Worm (Caenorhabditis elegans) whole organism, young adult: ENCODE results near the gene jmjd-3.3.

Experiments used
- C17E4.6 ChIP-seq: fragments of 200-800 bp; sonication (Bioruptor generic); IDR thresholded peaks from 2 replicates; pipeline ENCODE4 v1.3.6; 2022; ENCODE audit warnings: missing genetic modification reagents, missing genetic modification characterization, missing compliant biosample characterization
- D2030.7 ChIP-seq: fragments of 200-800 bp; sonication (Bioruptor generic); IDR thresholded peaks from 2 replicates; pipeline ENCODE4 v1.3.6; 2022; ENCODE audit warnings: missing genetic modification reagents, missing genetic modification characterization, missing compliant biosample characterization
- F22D6.2 ChIP-seq: sonication (generic microtip); optimal IDR thresholded peaks from 2 replicates; lab custom pipeline; 2016; ENCODE audit warnings: mild to moderate bottlenecking, missing genetic modification characterization, missing compliant biosample characterization
- F37B4.10 ChIP-seq: fragments of 200-800 bp; sonication (Bioruptor generic); IDR thresholded peaks from 2 replicates; pipeline ENCODE4 v1.3.6; 2022; ENCODE audit warnings: missing genetic modification characterization, missing compliant biosample characterization
- K12H6.12 ChIP-seq: fragments of 200-800 bp; sonication (Bioruptor generic); optimal IDR thresholded peaks from 2 replicates; lab custom pipeline; 2018; ENCODE audit warnings: mild to moderate bottlenecking, missing genetic modification characterization, missing compliant biosample characterization
- T26A5.8 ChIP-seq: sonication (generic microtip); optimal IDR thresholded peaks from 2 replicates; lab custom pipeline; 2016; ENCODE audit warnings: missing genetic modification characterization, missing compliant biosample characterization
- Y53F4B.3 ChIP-seq: fragments of 200-800 bp; sonication (Bioruptor generic); IDR thresholded peaks from 2 replicates; pipeline ENCODE4 v1.3.6; 2022; ENCODE audit warnings: missing genetic modification reagents, missing genetic modification characterization, missing compliant biosample characterization
- Y56A3A.18 ChIP-seq: fragments of 200-800 bp; sonication (Bioruptor generic); IDR thresholded peaks from 2 replicates; pipeline ENCODE4 v1.3.6; 2022; ENCODE audit warnings: missing genetic modification reagents, missing genetic modification characterization, missing compliant biosample characterization
- ZK185.1 ChIP-seq: sonication (generic microtip); optimal IDR thresholded peaks from 2 replicates; lab custom pipeline; 2016; ENCODE audit warnings: mild to moderate bottlenecking, missing genetic modification characterization, missing compliant biosample characterization; ENCODE audit not compliant: poor library complexity, severe bottlenecking
- ama-1 ChIP-seq, 3 experiments: fragments of 150-350 bp in 1 of 3; sonication (generic microtip) in 2 of 3; optimal IDR thresholded peaks; 2 replicates each; lab custom pipeline; 2014 to 2018; ENCODE audit warnings: missing biosample characterization in 2 of 3, missing genetic modification characterization in 2 of 3, missing genetic modification reagents in 2 of 3
- ceh-27 ChIP-seq: fragments of 200-800 bp; sonication (Bioruptor generic); optimal IDR thresholded peaks from 2 replicates; lab custom pipeline; 2018; ENCODE audit warnings: mild to moderate bottlenecking, missing genetic modification characterization, moderate library complexity, missing compliant biosample characterization
- ceh-79 ChIP-seq: sonication (generic microtip); optimal IDR thresholded peaks from 2 replicates; lab custom pipeline; 2017; ENCODE audit warnings: mild to moderate bottlenecking, missing genetic modification characterization, missing compliant biosample characterization
- die-1 ChIP-seq: sonication (generic microtip); optimal IDR thresholded peaks from 2 replicates; lab custom pipeline; 2016; ENCODE audit warnings: missing genotype, mild to moderate bottlenecking, missing genetic modification characterization, missing compliant biosample characterization
- dox-1 ChIP-seq: fragments of 200-800 bp; sonication (Bioruptor generic); IDR thresholded peaks from 2 replicates; pipeline ENCODE4 v1.3.6; 2022; ENCODE audit warnings: missing genetic modification reagents, missing genetic modification characterization, missing compliant biosample characterization
- dpl-1 ChIP-seq: fragments of 150-350 bp; optimal IDR thresholded peaks from 2 replicates; lab custom pipeline; 2014; ENCODE audit warnings: missing biosample characterization, missing genetic modification reagents, missing genetic modification characterization
- egl-44 ChIP-seq: fragments of 200-800 bp; sonication (Bioruptor generic); IDR thresholded peaks from 2 replicates; pipeline ENCODE4 v1.3.6; 2022; ENCODE audit warnings: missing genetic modification reagents, missing genetic modification characterization, missing compliant biosample characterization
- ets-4 ChIP-seq: fragments of 200-800 bp; sonication (Bioruptor generic); optimal IDR thresholded peaks from 2 replicates; lab custom pipeline; 2018; ENCODE audit warnings: mild to moderate bottlenecking, missing genetic modification characterization, missing compliant biosample characterization
- fkh-3 ChIP-seq: sonication (generic microtip); optimal IDR thresholded peaks from 2 replicates; lab custom pipeline; 2016; ENCODE audit warnings: mild to moderate bottlenecking, missing genetic modification characterization, missing compliant biosample characterization
- him-1 ChIP-seq: sonication (generic microtip); optimal IDR thresholded peaks from 2 replicates; lab custom pipeline; 2016; ENCODE audit warnings: missing genotype, missing genetic modification reagents, missing genetic modification characterization, missing compliant biosample characterization
- hlh-26 ChIP-seq: fragments of 200-800 bp; sonication (Bioruptor generic); conservative IDR thresholded peaks from 2 replicates; pipeline ENCODE4 v1.3.6; 2022; ENCODE audit warnings: missing genetic modification reagents, missing genetic modification characterization, missing compliant biosample characterization
- let-607 ChIP-seq, 2 experiments: fragments of 200-800 bp in 1 of 2; sonication (Bioruptor generic) in 1 of 2; sonication (generic microtip) in 1 of 2; optimal IDR thresholded peaks; 2 replicates each; lab custom pipeline; 2016 to 2018; ENCODE audit warnings: mild to moderate bottlenecking in 2 of 2, missing compliant biosample characterization in 2 of 2, missing genetic modification characterization in 2 of 2, moderate library complexity in 2 of 2, missing genotype in 1 of 2
- lin-35 ChIP-seq, 3 experiments: fragments of 150-350 bp in 2 of 3; sonication (generic microtip) in 1 of 3; optimal IDR thresholded peaks; 2 replicates each; lab custom pipeline; 2014 to 2018; ENCODE audit warnings: missing biosample characterization in 3 of 3, missing genetic modification characterization in 3 of 3, missing genetic modification reagents in 3 of 3
- lin-40 ChIP-seq: sonication (generic microtip); optimal IDR thresholded peaks from 2 replicates; lab custom pipeline; 2016; ENCODE audit warnings: missing genetic modification characterization, mild to moderate bottlenecking, missing compliant biosample characterization, missing genotype, missing genetic modification reagents
- madf-10 ChIP-seq: sonication (generic microtip); optimal IDR thresholded peaks from 2 replicates; lab custom pipeline; 2016; ENCODE audit warnings: mild to moderate bottlenecking, missing genetic modification characterization, missing compliant biosample characterization
- madf-8 ChIP-seq: fragments of 200-800 bp; sonication (Bioruptor generic); conservative IDR thresholded peaks from 2 replicates; pipeline ENCODE4 v1.3.6; 2022; ENCODE audit warnings: missing genetic modification reagents, missing genetic modification characterization, missing compliant biosample characterization
- nfya-2 ChIP-seq: fragments of 200-800 bp; sonication (Bioruptor generic); IDR thresholded peaks from 2 replicates; pipeline ENCODE4 v1.3.6; 2022; ENCODE audit warnings: missing genetic modification reagents, missing genetic modification characterization, missing compliant biosample characterization
- nhr-27 ChIP-seq: fragments of 200-800 bp; sonication (Bioruptor generic); optimal IDR thresholded peaks from 2 replicates; lab custom pipeline; 2018; ENCODE audit warnings: mild to moderate bottlenecking, missing genetic modification characterization, moderate library complexity, missing compliant biosample characterization
- pha-4 ChIP-seq: fragments of 150-350 bp; sonication (generic microtip); optimal IDR thresholded peaks from 2 replicates; lab custom pipeline; 2014; ENCODE audit warnings: missing biosample characterization, missing genetic modification reagents, missing genetic modification characterization
- rec-8 ChIP-seq, 2 experiments: sonication (generic microtip); optimal IDR thresholded peaks; 2 replicates each; lab custom pipeline; 2016; ENCODE audit warnings: mild to moderate bottlenecking in 2 of 2, missing genetic modification characterization in 2 of 2, missing genetic modification reagents in 2 of 2, missing genotype in 2 of 2, missing biosample characterization in 1 of 2, missing compliant biosample characterization in 1 of 2, moderate library complexity in 1 of 2
- sdz-38 ChIP-seq: sonication (generic microtip); optimal IDR thresholded peaks from 2 replicates; lab custom pipeline; 2016; ENCODE audit warnings: missing genotype, missing genetic modification characterization, missing compliant biosample characterization
- snpc-1.1 ChIP-seq: sonication (generic microtip); optimal IDR thresholded peaks from 2 replicates; lab custom pipeline; 2017; ENCODE audit warnings: missing genetic modification characterization, mild to moderate bottlenecking, missing compliant biosample characterization, antibody characterized with exemption, moderate library complexity, missing genotype, missing genetic modification reagents; ENCODE audit not compliant: insufficient read depth
- snpc-4 ChIP-seq, 5 experiments: fragments of 150-350 bp in 1 of 5; sonication (generic microtip) in 4 of 5; optimal IDR thresholded peaks; 2 replicates each; lab custom pipeline; 2014 to 2018; ENCODE audit warnings: missing genetic modification characterization in 5 of 5, missing biosample characterization in 3 of 5, antibody characterized with exemption in 2 of 5, mild to moderate bottlenecking in 2 of 5, missing compliant biosample characterization in 2 of 5, missing genotype in 2 of 5, moderate library complexity in 2 of 5, missing genetic modification reagents in 1 of 5
- somi-1 ChIP-seq: fragments of 200-800 bp; sonication (Bioruptor generic); optimal IDR thresholded peaks from 2 replicates; lab custom pipeline; 2018; ENCODE audit warnings: mild to moderate bottlenecking, missing genetic modification characterization, missing compliant biosample characterization
- tbp1 ChIP-seq: fragments of 200-800 bp; sonication (Bioruptor generic); optimal IDR thresholded peaks from 2 replicates; lab custom pipeline; 2018; ENCODE audit warnings: mild to moderate bottlenecking, missing genetic modification characterization, missing compliant biosample characterization
- ztf-18 ChIP-seq: sonication (generic microtip); optimal IDR thresholded peaks from 2 replicates; lab custom pipeline; 2016; ENCODE audit warnings: missing genotype, mild to moderate bottlenecking, missing genetic modification characterization, missing compliant biosample characterization
- ztf-25 ChIP-seq: fragments of 200-800 bp; sonication (Bioruptor generic); IDR thresholded peaks from 2 replicates; pipeline ENCODE4 v1.3.6; 2022; ENCODE audit warnings: missing genetic modification reagents, missing genetic modification characterization, missing compliant biosample characterization
- ztf-26 ChIP-seq: sonication (generic microtip); optimal IDR thresholded peaks from 2 replicates; lab custom pipeline; 2017; ENCODE audit warnings: missing genetic modification characterization, missing compliant biosample characterization
- ztf-28 ChIP-seq: fragments of 200-800 bp; sonication (Bioruptor generic); IDR thresholded peaks from 2 replicates; pipeline ENCODE4 v1.3.6; 2022; ENCODE audit warnings: missing genetic modification reagents, missing genetic modification characterization, missing compliant biosample characterization
- ztf-6 ChIP-seq: fragments of 200-800 bp; sonication (Bioruptor generic); IDR thresholded peaks from 2 replicates; pipeline ENCODE4 v1.3.6; 2022; ENCODE audit warnings: missing genetic modification reagents, missing genetic modification characterization, missing compliant biosample characterization

The jmjd-3.3 gene

ce11 chrX:13419884-13420339 lies 16.3 kb upstream of the jmjd-3.3 start, which contains the start of gene C29F7.3 (continued):
- TF ChIP-seq Y53F4B.3 (GFP tag; lab: Robert Waterston, UW) = no peak
- 0 out of 2 replicates have a peak, but pooled peaks have one; percentile 12 for TF ChIP-seq egl-44 (GFP tag; lab: Robert Waterston, UW)
- TF ChIP-seq K12H6.12 (tag; lab: Kevin White, UChicago) = no peak
- no peak for TF ChIP-seq C17E4.6 (GFP tag; lab: Robert Waterston, UW)
- no peak for TF ChIP-seq T26A5.8 (tag; lab: Kevin White, UChicago)
- peak; percentile 20 for TF ChIP-seq ZK185.1 (tag; lab: Kevin White, UChicago)
- TF ChIP-seq F37B4.10 (GFP tag; lab: Robert Waterston, UW) = no peak
- no peak for TF ChIP-seq ama-1 (optimal IDR thresholded peaks at IDR 0.05; lab: Kevin White, UChicago)
- no peak for TF ChIP-seq ama-1 (GFP tag; optimal IDR thresholded peaks at IDR 0.05; lab: Kevin White, UChicago)
- no peak for TF ChIP-seq ztf-28
- TF ChIP-seq him-1 (tag; lab: Kevin White, UChicago) = no peak
- TF ChIP-seq somi-1 (GFP tag; lab: Kevin White, UChicago) = peak; percentile 16
- TF ChIP-seq Y56A3A.18 (GFP tag; lab: Robert Waterston, UW) = no peak
- TF ChIP-seq tbp1 (GFP tag; lab: Kevin White, UChicago) = peak; percentile 7
- no peak for TF ChIP-seq F22D6.2 (tag; lab: Kevin White, UChicago)
- no peak for TF ChIP-seq hlh-26 (GFP tag; lab: Robert Waterston, UW)
- TF ChIP-seq let-607 (tag; optimal IDR thresholded peaks at IDR 0.05; lab: Kevin White, UChicago) = peak; percentile 84 to 92
- no peak for TF ChIP-seq pha-4 (tag; lab: Kevin White, UChicago)
- no peak for TF ChIP-seq nfya-2
- no peak for TF ChIP-seq madf-8
- TF ChIP-seq snpc-1.1 (tag; lab: Kevin White, UChicago) = no peak
- no peak for TF ChIP-seq ceh-79 (tag; lab: Kevin White, UChicago)
- TF ChIP-seq ztf-25 (GFP tag; lab: Robert Waterston, UW) = no peak
- no peak for TF ChIP-seq nhr-27 (tag; lab: Kevin White, UChicago)
- no peak for TF ChIP-seq die-1 (tag; lab: Kevin White, UChicago)
- TF ChIP-seq ztf-6 (GFP tag; lab: Robert Waterston, UW) = no peak
- no peak for TF ChIP-seq D2030.7 (GFP tag; lab: Robert Waterston, UW)
- no peak for TF ChIP-seq lin-35 (GFP tag; optimal IDR thresholded peaks at IDR 0.05; lab: Kevin White, UChicago)
- peak; percentile 54 for TF ChIP-seq ets-4
- no peak for TF ChIP-seq ztf-26
- TF ChIP-seq madf-10 = peak; percentile 49
- TF ChIP-seq rec-8 (tag; optimal IDR thresholded peaks at IDR 0.05; lab: Kevin White, UChicago) = no peak
- TF ChIP-seq dox-1 (GFP tag; lab: Robert Waterston, UW) = peak; percentile 58; the same call in 1 of the 2 replicates
- TF ChIP-seq snpc-4 (GFP tag; optimal IDR thresholded peaks at IDR 0.05; lab: Kevin White, UChicago) = no peak
- no peak for TF ChIP-seq snpc-4 (tag; optimal IDR thresholded peaks at IDR 0.05; lab: Kevin White, UChicago)
- TF ChIP-seq lin-40 = peak; percentile 78
- no peak for TF ChIP-seq ztf-18 (tag; lab: Kevin White, UChicago)
- no peak for TF ChIP-seq sdz-38 (tag; lab: Kevin White, UChicago)
- TF ChIP-seq dpl-1 (GFP tag; lab: Kevin White, UChicago) = no peak
- no peak for TF ChIP-seq fkh-3 (tag; lab: Kevin White, UChicago)
- no peak for TF ChIP-seq ceh-27 (GFP tag; lab: Kevin White, UChicago)
- TF ChIP-seq, all 124 proteins: peak for 15
